Worm (Caenorhabditis elegans): ENCODE results near the gene C17G10.10.

The C17G10.10 gene

ce11 chrII:5551517-5551916 is 47.7 kb downstream of the C17G10.10 start, which contains the start of gene C17C3.5:
TSS of gene C17C3.5 (plus strand) at chrII:5551817.
- TF ChIP-seq pha-4 (GFP tag; IDR thresholded peaks at IDR 0.05), result no peak
- TF ChIP-seq pha-4 (tag; optimal IDR thresholded peaks at IDR 0.05), result no peak

ce11 chrII:5549746-5550145 is 49.4 kb downstream of the C17G10.10 start, which contains the start of gene C17C3.6:
TSS of gene C17C3.6 (plus strand) at chrII:5550046.
- TF ChIP-seq gei-8 (GFP tag; optimal IDR thresholded peaks at IDR 0.05) (no peak), tag-97 (GFP tag; IDR thresholded peaks at IDR 0.05) (no peak), lin-1 (GFP tag; IDR thresholded peaks at IDR 0.05) (no peak), F10B5.3 (tag; optimal IDR thresholded peaks at IDR 0.05) (no peak), hlh-30 (tag; optimal IDR thresholded peaks at IDR 0.05; ENCODE audit: insufficient read depth) (no peak), nhr-41 (GFP tag; IDR thresholded peaks at IDR 0.05) (no peak), unc-130 (GFP tag; optimal IDR thresholded peaks at IDR 0.05) (no peak), saeg-2 (GFP tag; IDR thresholded peaks at IDR 0.05) (no peak)

Data from whole organism, L4 larva.